Worm (Caenorhabditis elegans) whole organism, mixed stage, embryonic: Measurements from ENCODE around the gene F25D1.5.
A peak's percentile ranks its signal among the peaks of the same experiment; 100 is the strongest.

ENCODE experiments used
- M03D4.4 ChIP-seq: sonication (generic microtip); optimal IDR thresholded peaks from 2 replicates; lab custom pipeline; 2017; ENCODE audit warnings: mild to moderate bottlenecking, missing genetic modification characterization, missing compliant biosample characterization
- bed-3 ChIP-seq: fragments of 200-800 bp; sonication (Bioruptor generic); optimal IDR thresholded peaks from 3 replicates; lab custom pipeline; 2018; ENCODE audit warnings: mild to moderate bottlenecking, missing genetic modification characterization, moderate library complexity, missing compliant biosample characterization
- blmp-1 ChIP-seq: fragments of 150-350 bp; optimal IDR thresholded peaks from 2 replicates; lab custom pipeline; 2014; ENCODE audit warnings: missing biosample characterization, missing genetic modification characterization
- ceh-39 ChIP-seq: fragments of 150-350 bp; optimal IDR thresholded peaks from 2 replicates; lab custom pipeline; 2014; ENCODE audit warnings: missing biosample characterization, missing genetic modification characterization
- ceh-43 ChIP-seq: fragments of 200-800 bp; sonication (Bioruptor generic); optimal IDR thresholded peaks from 2 replicates; lab custom pipeline; 2018; ENCODE audit warnings: mild to moderate bottlenecking, missing genetic modification characterization, moderate library complexity, missing compliant biosample characterization
- ceh-83 ChIP-seq: fragments of 200-800 bp; sonication (Bioruptor generic); optimal IDR thresholded peaks from 2 replicates; lab custom pipeline; 2018; ENCODE audit warnings: mild to moderate bottlenecking, missing genetic modification characterization, missing compliant biosample characterization
- ces-1 ChIP-seq: fragments of 150-350 bp; optimal IDR thresholded peaks from 2 replicates; lab custom pipeline; 2014; ENCODE audit warnings: missing biosample characterization, missing genetic modification reagents, missing genetic modification characterization
- cnd-1 ChIP-seq: fragments of 200-800 bp; sonication (Bioruptor generic); optimal IDR thresholded peaks from 2 replicates; lab custom pipeline; 2018; ENCODE audit warnings: mild to moderate bottlenecking, missing genetic modification characterization, missing compliant biosample characterization
- drap-1 ChIP-seq: fragments of 200-800 bp; sonication (Bioruptor generic); optimal IDR thresholded peaks from 3 replicates; lab custom pipeline; 2018; ENCODE audit warnings: mild to moderate bottlenecking, missing genetic modification characterization, missing compliant biosample characterization
- elt-1 ChIP-seq: sonication (generic microtip); optimal IDR thresholded peaks from 2 replicates; lab custom pipeline; 2017; ENCODE audit warnings: missing genetic modification characterization, mild to moderate bottlenecking, missing compliant biosample characterization, antibody characterized with exemption, moderate library complexity, borderline replicate concordance; ENCODE audit not compliant: insufficient read depth
- elt-3 ChIP-seq: fragments of 150-350 bp; optimal IDR thresholded peaks from 2 replicates; lab custom pipeline; 2014; ENCODE audit warnings: missing biosample characterization, missing genetic modification characterization
- flh-1 ChIP-seq: fragments of 200-800 bp; sonication (Bioruptor generic); optimal IDR thresholded peaks from 2 replicates; lab custom pipeline; 2018; ENCODE audit warnings: mild to moderate bottlenecking, missing genetic modification characterization, moderate library complexity, missing compliant biosample characterization
- ham-2 ChIP-seq: fragments of 200-800 bp; sonication (Bioruptor generic); optimal IDR thresholded peaks from 2 replicates; lab custom pipeline; 2018; ENCODE audit warnings: mild to moderate bottlenecking, missing genetic modification characterization, missing compliant biosample characterization
- hlh-1 ChIP-seq: fragments of 150-350 bp; optimal IDR thresholded peaks from 2 replicates; lab custom pipeline; 2014; ENCODE audit warnings: missing biosample characterization, missing genetic modification reagents, missing genetic modification characterization
- lin-13 ChIP-seq: fragments of 150-350 bp; optimal IDR thresholded peaks from 2 replicates; lab custom pipeline; 2014; ENCODE audit warnings: missing biosample characterization, missing genetic modification characterization
- lin-32 ChIP-seq: fragments of 200-800 bp; sonication (Bioruptor generic); optimal IDR thresholded peaks from 2 replicates; lab custom pipeline; 2018; ENCODE audit warnings: mild to moderate bottlenecking, missing genetic modification characterization, missing compliant biosample characterization
- lsy-2 ChIP-seq: fragments of 150-350 bp; optimal IDR thresholded peaks from 2 replicates; lab custom pipeline; 2014; ENCODE audit warnings: missing biosample characterization, missing genetic modification characterization
- mab-5 ChIP-seq: fragments of 150-350 bp; optimal IDR thresholded peaks from 2 replicates; lab custom pipeline; 2014; ENCODE audit warnings: missing biosample characterization, missing genetic modification characterization
- mep-1 ChIP-seq: fragments of 150-350 bp; optimal IDR thresholded peaks from 2 replicates; lab custom pipeline; 2017; ENCODE audit warnings: missing biosample characterization, missing genetic modification reagents, missing genetic modification characterization, inconsistent platforms
- mls-2 ChIP-seq: sonication (generic microtip); optimal IDR thresholded peaks from 2 replicates; lab custom pipeline; 2016; ENCODE audit warnings: mild to moderate bottlenecking, missing genetic modification characterization, moderate library complexity, missing compliant biosample characterization
- nhr-12 ChIP-seq: fragments of 150-350 bp; optimal IDR thresholded peaks from 2 replicates; lab custom pipeline; 2014; ENCODE audit warnings: missing biosample characterization, missing genetic modification characterization
- nhr-2 ChIP-seq: fragments of 150-350 bp; optimal IDR thresholded peaks from 2 replicates; lab custom pipeline; 2014; ENCODE audit warnings: missing biosample characterization, missing genetic modification characterization
- nhr-237 ChIP-seq: fragments of 150-350 bp; optimal IDR thresholded peaks from 2 replicates; lab custom pipeline; 2014; ENCODE audit warnings: missing biosample characterization, missing genetic modification characterization
- nhr-28 ChIP-seq: fragments of 150-350 bp; optimal IDR thresholded peaks from 2 replicates; lab custom pipeline; 2014; ENCODE audit warnings: missing biosample characterization, missing genetic modification characterization
- nhr-76 ChIP-seq: sonication (generic microtip); optimal IDR thresholded peaks from 2 replicates; lab custom pipeline; 2017; ENCODE audit warnings: missing biosample characterization, missing genetic modification characterization
- pha-4 ChIP-seq: fragments of 150-350 bp; optimal IDR thresholded peaks from 2 replicates; lab custom pipeline; 2018; ENCODE audit warnings: missing biosample characterization, missing genetic modification reagents, missing genetic modification characterization
- sem-2 ChIP-seq: fragments of 200-800 bp; sonication (Bioruptor generic); optimal IDR thresholded peaks from 2 replicates; lab custom pipeline; 2018; ENCODE audit warnings: mild to moderate bottlenecking, missing genetic modification characterization, missing compliant biosample characterization
- snpc-4 ChIP-seq: fragments of 150-350 bp; optimal IDR thresholded peaks from 2 replicates; lab custom pipeline; 2014; ENCODE audit warnings: missing biosample characterization, missing genetic modification characterization
- sptf-1 ChIP-seq: sonication (generic microtip); optimal IDR thresholded peaks from 2 replicates; lab custom pipeline; 2017; ENCODE audit warnings: mild to moderate bottlenecking, missing genetic modification characterization, moderate library complexity, missing compliant biosample characterization
- tbx-8 ChIP-seq: fragments of 200-800 bp; sonication (Bioruptor generic); optimal IDR thresholded peaks from 2 replicates; lab custom pipeline; 2018; ENCODE audit warnings: mild to moderate bottlenecking, missing genetic modification characterization, moderate library complexity, missing compliant biosample characterization
- unc-120 ChIP-seq: sonication (generic microtip); optimal IDR thresholded peaks from 2 replicates; lab custom pipeline; 2017; ENCODE audit warnings: missing genetic modification characterization, missing compliant biosample characterization; ENCODE audit not compliant: poor library complexity, severe bottlenecking
- unc-39 ChIP-seq: fragments of 150-350 bp; optimal IDR thresholded peaks from 2 replicates; lab custom pipeline; 2014; ENCODE audit warnings: missing biosample characterization, missing genetic modification characterization
- unc-62 ChIP-seq: fragments of 150-350 bp; optimal IDR thresholded peaks from 2 replicates; lab custom pipeline; 2014; ENCODE audit warnings: missing biosample characterization, missing genetic modification reagents, missing genetic modification characterization
- zip-8 ChIP-seq: fragments of 150-350 bp; optimal IDR thresholded peaks from 2 replicates; lab custom pipeline; 2014; ENCODE audit warnings: missing biosample characterization, missing genetic modification characterization
- ztf-11 ChIP-seq: fragments of 150-350 bp; optimal IDR thresholded peaks from 2 replicates; lab custom pipeline; 2014; ENCODE audit warnings: missing biosample characterization, missing genetic modification characterization

F25D1.5 gene

ce11 chrV:10548981-10549380 lies 2.4 kb upstream of the F25D1.5 start, which contains the start of gene srd-34:
TSS of gene srd-34 (minus strand) at chrV:10549081.
- TF ChIP-seq unc-120 (no peak), lsy-2 (no peak), snpc-4 (tag; lab: Kevin White, UChicago) (no peak), pha-4 (no peak), sptf-1 (tag; lab: Kevin White, UChicago) (no peak), cnd-1 (tag; lab: Kevin White, UChicago) (no peak), flh-1 (GFP tag; lab: Kevin White, UChicago) (no peak), ceh-43 (GFP tag; lab: Kevin White, UChicago) (no peak), mls-2 (tag; lab: Kevin White, UChicago) (no peak), ces-1 (GFP tag; lab: Kevin White, UChicago) (no peak), sem-2 (GFP tag; lab: Kevin White, UChicago) (no peak), drap-1 (GFP tag; lab: Kevin White, UChicago) (no peak)

DNA sequence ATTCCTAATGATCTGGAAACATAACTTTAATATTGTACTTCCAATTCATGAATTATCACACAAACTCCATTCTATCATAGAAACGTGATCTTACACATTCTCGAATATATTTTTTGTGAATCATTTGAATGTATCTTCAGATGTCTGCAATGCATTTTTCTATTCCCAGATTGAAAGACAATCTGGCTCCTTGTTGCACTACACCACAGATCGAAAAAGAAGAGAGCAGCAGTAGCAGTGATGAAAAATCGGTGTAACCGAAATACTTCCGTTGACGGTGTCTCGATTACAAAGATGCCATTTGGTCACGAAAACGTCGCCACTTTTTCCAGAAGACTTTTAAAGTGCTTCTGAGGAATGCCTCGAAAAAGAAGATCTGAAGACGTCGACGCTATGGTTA lies 6.6 kb downstream of the F25D1.5 start, which contains the start of gene degt-1:
Gene degt-1, plus strand, starts transcription at position 301 of the 400 bp plus-strand sequence.
- TF ChIP-seq pha-4 (no peak), cnd-1 (tag; lab: Kevin White, UChicago) (no peak), mab-5 (no peak), ceh-43 (GFP tag; lab: Kevin White, UChicago) (no peak), unc-39 (tag; lab: Kevin White, UChicago) (no peak), hlh-1 (tag; lab: Kevin White, UChicago) (no peak), bed-3 (no peak), zip-8 (tag; lab: Kevin White, UChicago) (no peak), nhr-237 (tag; lab: Kevin White, UChicago) (no peak), nhr-76 (tag; lab: Kevin White, UChicago) (no peak), mls-2 (tag; lab: Kevin White, UChicago) (no peak), snpc-4 (tag; lab: Kevin White, UChicago) (no peak), elt-1 (tag; lab: Kevin White, UChicago) (no peak), nhr-2 (tag; lab: Kevin White, UChicago) (no peak), elt-3 (tag; lab: Kevin White, UChicago) (no peak), ceh-83 (GFP tag; lab: Kevin White, UChicago) (no peak), tbx-8 (GFP tag; lab: Kevin White, UChicago) (no peak), lsy-2 (no peak)

- TF ChIP-seq lin-13 (no peak), hlh-1 (tag; lab: Kevin White, UChicago) (no peak), nhr-12 (tag; lab: Kevin White, UChicago) (no peak), ham-2 (GFP tag; lab: Kevin White, UChicago) (no peak), sptf-1 (tag; lab: Kevin White, UChicago) (no peak), M03D4.4 (tag; lab: Kevin White, UChicago) (no peak), elt-3 (tag; lab: Kevin White, UChicago) (no peak), nhr-28 (no peak), drap-1 (GFP tag; lab: Kevin White, UChicago) (no peak), cnd-1 (tag; lab: Kevin White, UChicago) (no peak), lsy-2 (no peak)
Measured at ce11 chrV:10539114-10539513, 7.5 kb downstream of the F25D1.5 start, which contains the start of gene F25D1.8. TSS of gene F25D1.8 (plus strand) at chrV:10539414.

DNA sequence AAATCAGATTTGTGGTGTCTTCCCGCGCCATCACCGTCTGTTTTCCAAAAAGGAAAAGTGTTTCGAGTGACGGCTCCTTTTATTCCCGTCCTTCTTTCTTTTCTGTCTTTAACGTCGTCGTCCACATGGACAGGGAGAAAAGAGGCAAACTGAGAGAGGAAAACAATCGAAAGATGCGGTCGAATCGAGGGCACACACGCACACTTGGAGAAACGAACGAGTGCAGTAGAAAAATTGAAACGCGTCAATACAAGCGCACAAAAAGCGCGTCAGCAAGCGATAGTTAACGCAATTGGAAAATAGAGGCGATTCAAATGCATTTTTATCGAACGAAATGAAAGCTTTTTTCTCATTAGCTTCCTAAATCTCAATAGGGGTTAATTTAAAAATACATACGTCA lies 9.8 kb downstream of the F25D1.5 start:
- TF ChIP-seq mab-5 (no peak), nhr-12 (tag; lab: Kevin White, UChicago) (no peak), ham-2 (GFP tag; lab: Kevin White, UChicago) (peak; percentile 34), ceh-83 (GFP tag; lab: Kevin White, UChicago) (no peak), cnd-1 (tag; lab: Kevin White, UChicago) (no peak), sptf-1 (tag; lab: Kevin White, UChicago) (peak; percentile 45), unc-62 (GFP tag; lab: Kevin White, UChicago) (peak; percentile 6), unc-120 (peak; percentile 28), tbx-8 (GFP tag; lab: Kevin White, UChicago) (no peak), ztf-11 (no peak), lin-13 (peak; percentile 67), M03D4.4 (tag; lab: Kevin White, UChicago) (peak; percentile 17), nhr-76 (tag; lab: Kevin White, UChicago) (no peak), ceh-39 (tag; lab: Kevin White, UChicago) (peak; percentile 30), ces-1 (GFP tag; lab: Kevin White, UChicago) (peak; percentile 93), lin-32 (GFP tag; lab: Kevin White, UChicago) (no peak), nhr-28 (no peak), mep-1 (tag; lab: Kevin White, UChicago) (peak; percentile 82), elt-1 (tag; lab: Kevin White, UChicago) (no peak), zip-8 (tag; lab: Kevin White, UChicago) (no peak), pha-4 (peak; percentile 72), snpc-4 (tag; lab: Kevin White, UChicago) (no peak), blmp-1 (tag; lab: Kevin White, UChicago) (no peak), drap-1 (GFP tag; lab: Kevin White, UChicago) (peak; percentile 36), hlh-1 (tag; lab: Kevin White, UChicago) (peak; percentile 58), nhr-2 (tag; lab: Kevin White, UChicago) (no peak), sem-2 (GFP tag; lab: Kevin White, UChicago) (no peak), lsy-2 (peak; percentile 78), flh-1 (GFP tag; lab: Kevin White, UChicago) (no peak), nhr-237 (tag; lab: Kevin White, UChicago) (peak; percentile 42), unc-39 (tag; lab: Kevin White, UChicago) (no peak)
- TF ChIP-seq, all 35 proteins: peak for 14
